Fruit fly (Drosophila melanogaster) Kc167 (cell line): Measurements from ENCODE around the gene aln.

Experiments used
- Sin3A ChIP-seq: fragments of >200 bp; optimal IDR thresholded peaks from 2 replicates; lab custom pipeline; 2018; ENCODE audit warnings: missing external identifiers
- psq ChIP-seq: fragments of >200 bp; optimal IDR thresholded peaks from 2 replicates; lab custom pipeline; 2017; ENCODE audit warnings: missing external identifiers
- ttk ChIP-seq: sonication (Bioruptor generic); optimal IDR thresholded peaks from 2 replicates; lab custom pipeline; 2017; ENCODE audit warnings: missing external identifiers

dm6 chr3L:960557-960956 is 33.2 kb upstream of the aln start:
- TF ChIP-seq Sin3A (lab: Kevin White, UChicago) (no peak), psq (lab: Kevin White, UChicago) (no peak), ttk (lab: Kevin White, UChicago) (no peak)
